Fruit fly (Drosophila melanogaster): ENCODE measurements around the gene AspRS-m.

DNA sequence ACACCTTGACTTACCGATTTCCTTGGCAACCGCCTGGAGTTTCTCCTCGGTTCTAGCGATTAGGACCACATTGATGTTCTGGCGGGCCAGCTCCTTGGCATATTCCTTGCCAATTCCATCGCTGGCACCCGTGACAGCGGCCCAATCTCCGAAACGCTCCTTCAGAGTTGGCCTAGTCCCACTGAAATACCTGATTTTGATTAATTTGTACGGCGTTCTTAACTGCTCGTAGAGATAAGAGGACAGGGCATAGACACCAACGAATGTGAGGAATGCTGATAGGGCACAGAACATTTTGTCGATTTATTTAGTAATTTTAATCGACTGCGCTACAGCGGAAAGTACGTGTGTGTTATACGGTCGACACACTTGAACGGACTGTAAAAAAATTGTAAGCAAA lies 34.2 kb downstream of the AspRS-m start, which contains the start of gene CG6012:
- TF ChIP-seq h (optimal IDR thresholded peaks at IDR 0.05), result no peak
- no peak for TF ChIP-seq Myc (optimal IDR thresholded peaks at IDR 0.05)
- no peak for TF ChIP-seq Sin3A (optimal IDR thresholded peaks at IDR 0.05)
